Fruit fly (Drosophila melanogaster) whole organism, pupa: ENCODE results near the gene salr.

Experiments
- CG10348 ChIP-seq: fragments of 200-800 bp; sonication (Bioruptor generic); IDR thresholded peaks from 2 replicates; pipeline ENCODE4 v1.3.6; 2022; ENCODE audit warnings: missing biosample characterization, missing genetic modification characterization
- CG12605 ChIP-seq: fragments of 200-800 bp; sonication (Bioruptor generic); IDR thresholded peaks from 2 replicates; pipeline ENCODE4 v1.3.6; 2022; ENCODE audit warnings: missing biosample characterization, missing genetic modification characterization
- CG13204 ChIP-seq: fragments of 200-800 bp; sonication (Bioruptor generic); optimal IDR thresholded peaks from 2 replicates; lab custom pipeline; 2018; ENCODE audit warnings: missing biosample characterization, mild to moderate bottlenecking, missing genetic modification characterization, moderate library complexity
- CG14655 ChIP-seq: fragments of 200-800 bp; sonication (Bioruptor generic); optimal IDR thresholded peaks from 3 replicates; lab custom pipeline; 2017; ENCODE audit warnings: mild to moderate bottlenecking, missing biosample characterization, missing genetic modification reagents, missing genetic modification characterization
- CG15710 ChIP-seq: fragments of 200-800 bp; sonication (Bioruptor generic); optimal IDR thresholded peaks from 2 replicates; lab custom pipeline; 2018; ENCODE audit warnings: missing biosample characterization, mild to moderate bottlenecking, missing genetic modification characterization, moderate library complexity
- CG17806 ChIP-seq: fragments of 200-800 bp; sonication (Bioruptor generic); optimal IDR thresholded peaks from 2 replicates; lab custom pipeline; 2018; ENCODE audit warnings: missing biosample characterization, mild to moderate bottlenecking, missing genetic modification characterization, moderate library complexity
- CG32121 ChIP-seq: fragments of 200-800 bp; sonication (Bioruptor generic); IDR thresholded peaks from 2 replicates; pipeline ENCODE4 v1.3.6; 2022; ENCODE audit warnings: missing biosample characterization, missing genetic modification characterization
- CG34367 ChIP-seq: fragments of 200-800 bp; sonication (Bioruptor generic); optimal IDR thresholded peaks from 2 replicates; lab custom pipeline; 2018; ENCODE audit warnings: missing biosample characterization, mild to moderate bottlenecking, missing genetic modification characterization
- CG4496 ChIP-seq: fragments of 200-800 bp; sonication (Bioruptor generic); IDR thresholded peaks from 3 replicates; pipeline ENCODE4 v1.3.6; 2022; ENCODE audit warnings: missing biosample characterization, missing genetic modification characterization
- CG8159 ChIP-seq: fragments of 200-800 bp; sonication (Bioruptor generic); optimal IDR thresholded peaks from 3 replicates; lab custom pipeline; 2018; ENCODE audit warnings: missing biosample characterization, mild to moderate bottlenecking, missing genetic modification characterization, moderate library complexity
- CG8301 ChIP-seq: fragments of 200-800 bp; sonication (Bioruptor generic); optimal IDR thresholded peaks from 2 replicates; lab custom pipeline; 2018; ENCODE audit warnings: missing biosample characterization, mild to moderate bottlenecking, missing genetic modification characterization
- CG9948 ChIP-seq: fragments of 200-800 bp; sonication (Bioruptor generic); optimal IDR thresholded peaks from 2 replicates; lab custom pipeline; 2018; ENCODE audit warnings: missing biosample characterization, mild to moderate bottlenecking, missing genetic modification characterization, moderate library complexity
- D1 ChIP-seq: fragments of 200-800 bp; sonication (Bioruptor generic); optimal IDR thresholded peaks from 2 replicates; lab custom pipeline; 2018; ENCODE audit warnings: missing biosample characterization, mild to moderate bottlenecking, missing genetic modification characterization, moderate library complexity
- EcR ChIP-seq: fragments of 200-800 bp; sonication (Bioruptor generic); optimal IDR thresholded peaks from 3 replicates; lab custom pipeline; 2019; ENCODE audit warnings: missing biosample characterization, missing genetic modification characterization, mild to moderate bottlenecking, moderate library complexity, missing genetic modification reagents
- Ets98B ChIP-seq: fragments of 200-800 bp; sonication (Bioruptor generic); IDR thresholded peaks from 2 replicates; pipeline ENCODE4 v1.3.6; 2022; ENCODE audit warnings: missing biosample characterization, missing genetic modification characterization
- Pif1A ChIP-seq: fragments of 200-800 bp; sonication (Bioruptor generic); optimal IDR thresholded peaks from 3 replicates; lab custom pipeline; 2016; ENCODE audit warnings: missing biosample characterization, missing genetic modification characterization
- Pif1B ChIP-seq: fragments of 200-800 bp; sonication (Bioruptor generic); optimal IDR thresholded peaks from 3 replicates; lab custom pipeline; 2016; ENCODE audit warnings: missing biosample characterization, missing genetic modification characterization
- Snoo ChIP-seq: fragments of 200-800 bp; sonication (Bioruptor generic); optimal IDR thresholded peaks from 3 replicates; lab custom pipeline; 2017; ENCODE audit warnings: missing biosample characterization, mild to moderate bottlenecking, missing genetic modification characterization, inconsistent platforms
- fd96Ca ChIP-seq: fragments of 200-800 bp; sonication (Bioruptor generic); IDR thresholded peaks from 3 replicates; pipeline ENCODE4 v1.3.6; 2022; ENCODE audit warnings: missing biosample characterization, missing genetic modification characterization
- gl ChIP-seq: fragments of 200-800 bp; sonication (Bioruptor generic); optimal IDR thresholded peaks from 2 replicates; lab custom pipeline; 2018; ENCODE audit warnings: missing biosample characterization, mild to moderate bottlenecking, missing genetic modification characterization
- rn ChIP-seq: fragments of 200-800 bp; sonication (Bioruptor generic); IDR thresholded peaks from 2 replicates; pipeline ENCODE4 v1.3.6; 2022; ENCODE audit warnings: missing biosample characterization, missing genetic modification characterization

salr gene

DNA sequence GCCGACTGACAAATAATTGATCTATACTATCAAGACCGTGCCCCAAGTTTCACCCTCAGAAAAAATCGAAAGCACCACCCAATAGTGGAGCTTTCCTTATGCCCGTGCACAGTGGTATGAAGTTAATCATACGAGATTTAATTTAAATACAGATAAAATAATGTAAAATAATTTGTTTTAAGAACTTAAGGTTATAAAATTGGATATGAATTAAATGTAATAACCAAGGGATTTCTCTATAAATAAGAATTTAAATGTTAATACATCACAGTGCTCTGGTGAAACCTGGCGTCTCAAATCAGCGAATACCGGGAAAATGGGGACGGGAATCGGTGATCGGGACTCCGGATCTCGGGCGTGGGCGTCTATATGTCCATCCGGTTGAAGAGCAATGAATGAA lies 44.4 kb downstream of the salr start:
- TF ChIP-seq Snoo (tag; lab: Kevin White, UChicago) (no peak), Pif1B (no peak), rn (no peak), CG12605 (no peak), Ets98B (GFP tag; lab: Robert Waterston, UW) (no peak), Pif1A (GFP tag; lab: Kevin White, UChicago) (no peak), CG9948 (no peak), gl (tag; lab: Kevin White, UChicago) (no peak), CG32121 (GFP tag; lab: Robert Waterston, UW) (no peak), CG14655 (no peak), CG34367 (no peak), CG8159 (tag; lab: Kevin White, UChicago) (no peak), EcR (GFP tag; lab: Kevin White, UChicago) (no peak), CG13204 (no peak), CG4496 (no peak), D1 (tag; lab: Kevin White, UChicago) (no peak), CG8301 (tag; lab: Kevin White, UChicago) (no peak), CG10348 (no peak), CG17806 (tag; lab: Kevin White, UChicago) (no peak)

DNA sequence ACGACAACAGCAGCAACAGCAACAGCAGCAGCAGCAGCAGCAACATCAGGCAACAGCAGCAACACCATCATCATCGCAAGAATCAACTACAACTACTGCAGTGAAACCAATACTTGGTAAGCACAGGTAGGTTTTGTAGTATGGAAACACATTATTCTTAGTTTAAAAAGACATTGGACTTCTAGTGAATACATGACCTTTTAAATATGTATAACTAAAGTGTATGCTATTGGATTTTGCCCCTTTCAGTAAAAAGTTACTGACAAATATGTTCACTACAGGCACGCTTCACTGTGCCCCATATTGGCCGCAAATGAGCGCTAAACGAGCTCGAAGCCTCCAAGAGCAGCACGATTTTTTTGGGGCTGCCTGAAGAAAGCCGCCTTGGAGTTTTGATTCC lies 46.8 kb downstream of the salr start:
- TF ChIP-seq CG32121 (GFP tag; lab: Robert Waterston, UW) (no peak), CG15710 (tag; lab: Kevin White, UChicago) (peak; percentile 14)

DNA sequence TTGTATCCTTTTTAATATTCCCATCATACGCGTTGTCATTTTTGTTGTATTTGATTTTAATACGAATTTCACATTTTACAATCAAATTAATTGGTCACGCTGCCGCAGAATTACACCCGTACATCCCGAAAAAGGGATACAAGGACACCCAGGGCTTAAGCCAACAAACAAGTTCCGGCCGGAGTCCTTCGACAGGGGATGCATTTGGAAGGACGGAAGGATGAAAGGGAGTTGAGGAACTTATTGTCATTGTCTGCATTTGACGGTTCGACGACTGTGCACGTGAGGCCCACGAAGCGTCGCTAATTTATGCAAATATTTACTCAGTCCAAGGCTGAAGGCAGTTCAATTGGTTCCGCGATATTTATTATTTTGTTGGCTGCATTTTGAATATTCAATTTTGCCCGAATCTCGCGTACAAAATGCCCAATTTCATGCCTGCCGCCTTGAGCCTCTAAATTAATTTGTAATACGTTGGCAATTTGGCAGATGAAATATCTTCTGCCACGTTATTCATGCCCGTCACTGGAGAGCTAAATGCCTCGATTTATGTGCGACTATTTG lies 55.5 kb downstream of the salr start:
- TF ChIP-seq CG15710 (tag; lab: Kevin White, UChicago) (no peak), CG32121 (GFP tag; lab: Robert Waterston, UW) (no peak), Ets98B (GFP tag; lab: Robert Waterston, UW) (no peak), CG13204 (no peak), CG4496 (no peak), CG8159 (tag; lab: Kevin White, UChicago) (no peak), fd96Ca (GFP tag; lab: Robert Waterston, UW) (no peak), CG17806 (tag; lab: Kevin White, UChicago) (no peak), Snoo (tag; lab: Kevin White, UChicago) (no peak), Pif1A (GFP tag; lab: Kevin White, UChicago) (no peak), CG8301 (tag; lab: Kevin White, UChicago) (no peak), CG14655 (no peak)
- TF ChIP-seq, all 21 proteins: peak for 0

DNA sequence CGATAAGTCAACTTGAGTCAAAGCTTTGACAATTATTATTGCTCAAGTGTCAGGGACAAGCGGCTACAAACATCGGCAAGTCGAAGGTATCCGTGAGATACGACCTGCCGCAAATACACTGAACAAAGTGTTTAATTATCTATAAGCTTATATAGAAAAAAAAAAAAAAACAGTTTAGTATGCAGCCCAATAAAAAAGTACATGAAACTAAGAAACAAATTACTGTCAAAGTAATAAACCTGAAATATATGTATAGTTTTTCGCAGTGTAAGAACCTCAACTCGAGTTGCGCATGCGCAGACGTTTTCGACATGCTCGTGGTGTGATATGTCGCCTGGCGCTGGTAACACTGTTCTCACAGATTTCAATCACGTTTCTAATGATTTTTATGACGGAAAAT lies 58.8 kb downstream of the salr start:
- peak; percentile 27 for TF ChIP-seq CG14655
- no peak for TF ChIP-seq gl (tag; lab: Kevin White, UChicago)

DNA sequence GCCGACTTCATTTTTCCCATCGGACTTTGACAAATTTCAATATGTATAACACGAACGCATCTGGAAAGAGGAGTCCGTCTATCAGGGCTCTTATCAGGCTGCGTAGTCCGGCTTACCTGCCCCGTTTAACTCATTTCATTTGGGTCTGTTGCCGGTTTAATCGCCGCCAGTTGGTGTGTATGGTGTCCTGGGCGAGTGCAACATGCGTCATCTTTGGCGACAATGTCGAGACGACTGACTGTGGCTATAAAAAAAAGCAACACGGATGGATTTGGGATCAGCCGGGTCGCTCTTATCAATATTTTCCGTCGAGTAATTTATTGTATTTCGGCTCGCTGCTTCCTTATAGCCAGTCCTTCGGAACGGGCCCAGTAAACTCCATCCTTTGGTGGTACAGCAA lies 60.0 kb downstream of the salr start:
- no peak for TF ChIP-seq CG4496
- TF ChIP-seq Pif1B: no peak
- TF ChIP-seq CG8301 (tag; lab: Kevin White, UChicago): no peak
- TF ChIP-seq rn: no peak
- TF ChIP-seq CG10348: no peak
- no peak for TF ChIP-seq CG9948
- no peak for TF ChIP-seq CG15710 (tag; lab: Kevin White, UChicago)
- no peak for TF ChIP-seq CG34367
- TF ChIP-seq CG32121 (GFP tag; lab: Robert Waterston, UW): no peak
- no peak for TF ChIP-seq CG14655
